Worm (Caenorhabditis elegans): Measurements from ENCODE around the gene zyg-9.

Gene zyg-9

DNA sequence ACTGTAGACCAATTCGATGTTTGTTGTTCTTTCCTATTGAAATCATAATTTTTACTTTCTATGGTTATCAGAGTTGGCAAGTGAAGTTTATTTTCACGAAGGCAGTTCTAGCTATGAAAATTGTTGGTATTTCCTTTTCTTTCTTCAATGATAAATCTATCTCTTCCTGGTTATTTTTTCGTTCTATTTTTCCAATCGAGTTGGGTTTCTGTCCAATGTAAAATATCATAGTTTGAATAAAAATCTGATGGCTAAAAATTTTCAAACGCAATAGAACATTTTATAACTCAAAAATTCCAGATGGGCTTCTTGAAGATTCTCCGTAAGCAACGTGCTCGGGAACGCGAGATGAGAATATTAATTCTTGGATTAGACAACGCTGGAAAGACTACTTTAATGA, 13.6 kb upstream of the zyg-9 start, which contains the start of gene evl-20:
Gene evl-20, plus strand, starts transcription at position 301 of the 400 bp plus-strand sequence.
- TF ChIP-seq sptf-1 (tag; optimal IDR thresholded peaks at IDR 0.05): no peak
- no peak for TF ChIP-seq unc-62 (GFP tag; optimal IDR thresholded peaks at IDR 0.05)
- no peak for TF ChIP-seq bed-3 (GFP tag; optimal IDR thresholded peaks at IDR 0.05)
- TF ChIP-seq nhr-12 (tag; optimal IDR thresholded peaks at IDR 0.05): no peak
- TF ChIP-seq mep-1 (tag; optimal IDR thresholded peaks at IDR 0.05): no peak
- TF ChIP-seq zip-8 (tag; optimal IDR thresholded peaks at IDR 0.05): no peak
- TF ChIP-seq lin-13 (tag; optimal IDR thresholded peaks at IDR 0.05): no peak
- TF ChIP-seq ceh-39 (tag; optimal IDR thresholded peaks at IDR 0.05): no peak
- no peak for TF ChIP-seq nhr-237 (tag; optimal IDR thresholded peaks at IDR 0.05)
- no peak for TF ChIP-seq nhr-28 (tag; optimal IDR thresholded peaks at IDR 0.05)
- TF ChIP-seq snpc-4 (tag; optimal IDR thresholded peaks at IDR 0.05): no peak
- TF ChIP-seq ham-2 (GFP tag; optimal IDR thresholded peaks at IDR 0.05): no peak

DNA sequence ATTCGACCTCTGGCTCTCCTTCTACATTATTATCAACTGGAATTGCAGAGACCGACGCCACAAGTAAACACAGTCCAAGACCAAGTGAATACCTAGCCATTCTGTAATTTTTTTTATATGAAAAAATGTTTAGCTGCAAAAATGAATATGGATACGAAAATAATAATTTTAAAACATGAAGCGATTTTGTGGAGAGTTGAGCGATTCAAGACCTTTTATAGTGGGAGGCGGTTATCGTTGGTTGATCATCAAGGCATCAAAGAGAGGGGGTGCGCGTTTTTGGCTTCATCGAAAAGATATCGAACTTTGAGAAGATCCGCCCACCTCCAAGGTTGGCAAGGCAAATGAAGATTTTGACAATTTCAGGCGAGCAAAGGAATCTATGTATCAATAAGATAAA, 10.9 kb upstream of the zyg-9 start, which contains the start of gene cut-3:
Gene cut-3, minus strand, starts transcription at position 101 of the 400 bp plus-strand sequence.
- TF ChIP-seq sem-2 (GFP tag; optimal IDR thresholded peaks at IDR 0.05) (no peak), nhr-2 (tag; optimal IDR thresholded peaks at IDR 0.05) (no peak), elt-1 (tag; optimal IDR thresholded peaks at IDR 0.05; ENCODE audit: borderline replicate concordance, insufficient read depth) (no peak), ceh-39 (tag; optimal IDR thresholded peaks at IDR 0.05) (no peak), nhr-12 (tag; optimal IDR thresholded peaks at IDR 0.05) (no peak), ztf-11 (tag; optimal IDR thresholded peaks at IDR 0.05) (no peak), ham-2 (GFP tag; optimal IDR thresholded peaks at IDR 0.05) (no peak), mab-5 (tag; optimal IDR thresholded peaks at IDR 0.05) (no peak), ces-1 (GFP tag; optimal IDR thresholded peaks at IDR 0.05) (no peak), pha-4 (tag; optimal IDR thresholded peaks at IDR 0.05) (no peak), ceh-43 (GFP tag; optimal IDR thresholded peaks at IDR 0.05) (no peak), lin-13 (tag; optimal IDR thresholded peaks at IDR 0.05) (no peak), zip-8 (tag; optimal IDR thresholded peaks at IDR 0.05) (no peak), nhr-28 (tag; optimal IDR thresholded peaks at IDR 0.05) (no peak)

DNA sequence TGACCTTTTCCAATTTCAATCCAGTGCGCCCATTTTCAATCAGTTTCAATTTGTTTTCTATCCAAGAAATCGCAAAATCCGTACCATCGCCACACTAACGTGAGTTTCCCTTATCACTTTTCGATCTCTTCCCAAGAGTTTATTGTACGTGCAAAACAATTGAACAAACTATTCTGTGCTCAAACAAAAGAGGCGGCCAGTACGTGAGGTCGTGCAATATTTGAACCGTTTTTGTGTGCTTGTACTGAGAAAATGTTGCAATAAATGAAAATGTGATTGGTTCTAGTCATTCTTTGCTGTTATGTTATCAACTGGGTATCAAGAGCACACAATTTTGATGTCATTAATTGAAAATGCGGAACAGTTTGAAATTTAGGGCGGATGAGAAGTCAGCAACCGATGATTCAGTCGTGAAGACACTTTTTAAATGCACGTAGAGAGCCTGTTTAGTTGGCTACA, 7.9 kb upstream of the zyg-9 start, which contains the start of gene F22B5.4:
Gene F22B5.4, plus strand, starts transcription at position 51 of the 459 bp plus-strand sequence.
- TF ChIP-seq mls-2 (tag; optimal IDR thresholded peaks at IDR 0.05) (no peak), unc-39 (tag; optimal IDR thresholded peaks at IDR 0.05) (no peak), lin-13 (tag; optimal IDR thresholded peaks at IDR 0.05) (no peak), sem-2 (GFP tag; optimal IDR thresholded peaks at IDR 0.05) (no peak), M03D4.4 (tag; optimal IDR thresholded peaks at IDR 0.05) (no peak), mab-5 (tag; optimal IDR thresholded peaks at IDR 0.05) (no peak), drap-1 (GFP tag; optimal IDR thresholded peaks at IDR 0.05) (no peak), lsy-2 (tag; optimal IDR thresholded peaks at IDR 0.05) (no peak), snpc-4 (tag; optimal IDR thresholded peaks at IDR 0.05) (no peak), nhr-12 (tag; optimal IDR thresholded peaks at IDR 0.05) (no peak), ceh-39 (tag; optimal IDR thresholded peaks at IDR 0.05) (no peak), flh-1 (GFP tag; optimal IDR thresholded peaks at IDR 0.05) (no peak), unc-120 (tag; optimal IDR thresholded peaks at IDR 0.05; ENCODE audit: poor library complexity, severe bottlenecking) (no peak), elt-1 (tag; optimal IDR thresholded peaks at IDR 0.05; ENCODE audit: borderline replicate concordance, insufficient read depth) (no peak), nhr-2 (tag; optimal IDR thresholded peaks at IDR 0.05) (no peak), lin-32 (GFP tag; optimal IDR thresholded peaks at IDR 0.05) (no peak), bed-3 (GFP tag; optimal IDR thresholded peaks at IDR 0.05) (no peak)

- TF ChIP-seq mls-2 (tag; optimal IDR thresholded peaks at IDR 0.05) (no peak), mab-5 (tag; optimal IDR thresholded peaks at IDR 0.05) (no peak), unc-62 (GFP tag; optimal IDR thresholded peaks at IDR 0.05) (no peak), nhr-28 (tag; optimal IDR thresholded peaks at IDR 0.05) (no peak), blmp-1 (tag; optimal IDR thresholded peaks at IDR 0.05) (no peak), sptf-1 (tag; optimal IDR thresholded peaks at IDR 0.05) (no peak), lsy-2 (tag; optimal IDR thresholded peaks at IDR 0.05) (no peak), elt-1 (tag; optimal IDR thresholded peaks at IDR 0.05; ENCODE audit: borderline replicate concordance, insufficient read depth) (no peak), pha-4 (tag; optimal IDR thresholded peaks at IDR 0.05) (no peak), nhr-12 (tag; optimal IDR thresholded peaks at IDR 0.05) (no peak), sem-2 (GFP tag; optimal IDR thresholded peaks at IDR 0.05) (no peak), ztf-11 (tag; optimal IDR thresholded peaks at IDR 0.05) (no peak), ham-2 (GFP tag; optimal IDR thresholded peaks at IDR 0.05) (no peak), nhr-2 (tag; optimal IDR thresholded peaks at IDR 0.05) (no peak), snpc-4 (tag; optimal IDR thresholded peaks at IDR 0.05) (no peak), zip-8 (tag; optimal IDR thresholded peaks at IDR 0.05) (no peak), unc-39 (tag; optimal IDR thresholded peaks at IDR 0.05) (no peak), drap-1 (GFP tag; optimal IDR thresholded peaks at IDR 0.05) (no peak), ceh-43 (GFP tag; optimal IDR thresholded peaks at IDR 0.05) (no peak), ces-1 (GFP tag; optimal IDR thresholded peaks at IDR 0.05) (no peak)
These were observed 6.9 kb upstream of the zyg-9 start for ce11 chrII:8450750-8451149.

DNA sequence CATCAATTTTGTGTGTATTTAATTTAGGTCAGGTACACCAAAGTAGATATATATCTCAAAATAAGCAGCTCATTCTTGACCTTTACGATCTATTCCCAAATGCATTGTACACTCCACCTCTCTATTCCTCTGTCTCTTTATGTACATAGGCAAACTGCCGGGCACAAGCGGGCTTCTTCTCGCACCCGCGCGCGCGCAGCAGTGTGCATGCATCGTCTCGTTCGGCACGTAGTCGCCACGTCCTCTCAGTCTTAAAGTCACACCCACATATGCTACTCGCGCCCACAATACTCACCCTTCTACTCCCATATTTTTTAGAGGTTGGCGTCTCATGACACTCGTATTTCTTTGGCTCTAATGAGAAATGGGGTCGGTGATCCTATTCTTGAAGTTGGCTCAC, 6.2 kb upstream of the zyg-9 start:
- TF ChIP-seq ces-1 (GFP tag; optimal IDR thresholded peaks at IDR 0.05): no peak
- no peak for TF ChIP-seq nhr-237 (tag; optimal IDR thresholded peaks at IDR 0.05)
- TF ChIP-seq ztf-11 (tag; optimal IDR thresholded peaks at IDR 0.05): no peak
- peak; percentile 60 for TF ChIP-seq pha-4 (tag; optimal IDR thresholded peaks at IDR 0.05)
- no peak for TF ChIP-seq ham-2 (GFP tag; optimal IDR thresholded peaks at IDR 0.05)
- no peak for TF ChIP-seq blmp-1 (tag; optimal IDR thresholded peaks at IDR 0.05)

Data from whole organism, mixed stage, embryonic.